Fruit fly (Drosophila melanogaster) whole organism, wandering third instar larva: ENCODE measurements around the gene ND-ACP.

Experiments
- Dif ChIP-seq: fragments of 200-275, 200-300 bp; sonication (Bioruptor generic); optimal IDR thresholded peaks from 2 replicates; lab custom pipeline; 2018; ENCODE audit warnings: missing biosample characterization, missing genetic modification characterization; ENCODE audit not compliant: partially characterized antibody
- Vsx2 ChIP-seq: fragments of 200-300, 225-300 bp; sonication (Bioruptor generic); optimal IDR thresholded peaks from 2 replicates; lab custom pipeline; 2018; ENCODE audit warnings: missing biosample characterization, missing genetic modification characterization; ENCODE audit not compliant: partially characterized antibody
- fru ChIP-seq: fragments of 200-800 bp; sonication (Bioruptor generic); optimal IDR thresholded peaks from 3 replicates; lab custom pipeline; 2016; ENCODE audit warnings: missing biosample characterization, mild to moderate bottlenecking, missing genetic modification characterization
- psq ChIP-seq: fragments of 200-800 bp; sonication (Bioruptor generic); optimal IDR thresholded peaks from 3 replicates; lab custom pipeline; 2017; ENCODE audit warnings: missing biosample characterization, mild to moderate bottlenecking, missing genetic modification characterization, moderate library complexity
- sv ChIP-seq: fragments of 200-800 bp; sonication (Bioruptor generic); optimal IDR thresholded peaks from 3 replicates; lab custom pipeline; 2016; ENCODE audit warnings: missing biosample characterization, missing genetic modification characterization

- TF ChIP-seq fru (GFP tag; lab: Kevin White, UChicago) (no peak), sv (no peak), Dif (no peak), psq (GFP tag; lab: Kevin White, UChicago) (peak; percentile 75), Vsx2 (GFP tag; lab: Kevin White, UChicago) (no peak)
Observed at dm6 chr3L:1307005-1307632, 22.6 kb upstream of the ND-ACP start, which contains the start of the genes Ctr9 and Nt5a.
